Worm (Caenorhabditis elegans) whole organism, L4/young adult: Measurements from ENCODE around the gene F20A1.2.

Experiments used
- W03F9.2 ChIP-seq: fragments of 150-350 bp; optimal IDR thresholded peaks from 2 replicates; lab custom pipeline; 2014; ENCODE audit warnings: missing biosample characterization, missing genetic modification characterization
- dao-5 ChIP-seq: sonication (generic microtip); optimal IDR thresholded peaks from 2 replicates; lab custom pipeline; 2016; ENCODE audit warnings: missing genotype, missing genetic modification characterization, moderate library complexity, missing compliant biosample characterization
- him-1 ChIP-seq: sonication (generic microtip); optimal IDR thresholded peaks from 2 replicates; lab custom pipeline; 2016; ENCODE audit warnings: missing genotype, missing genetic modification reagents, missing genetic modification characterization, missing compliant biosample characterization

ce11 chrV:7059350-7059749, 13.2 kb downstream of the F20A1.2 start, which contains the start of gene mdt-6:
- TF ChIP-seq dao-5 (tag; lab: Kevin White, UChicago), result no peak
- TF ChIP-seq him-1 (tag; lab: Kevin White, UChicago), result no peak
- no peak for TF ChIP-seq W03F9.2 (tag; lab: Kevin White, UChicago)
